Fruit fly (Drosophila melanogaster) whole organism, embryonic: ENCODE data around the gene NimB5.
A peak's percentile ranks its signal among the peaks of the same experiment; 100 is the strongest.

Source experiments
- ATbp ChIP-seq: fragments of 200-800 bp; sonication (Bioruptor generic); optimal IDR thresholded peaks from 2 replicates; lab custom pipeline; 2017; ENCODE audit warnings: missing biosample characterization, mild to moderate bottlenecking, missing genetic modification characterization, missing genetic modification reagents
- Antp ChIP-seq: fragments of 200-800 bp; sonication (Bioruptor generic); optimal IDR thresholded peaks from 3 replicates; lab custom pipeline; 2016; ENCODE audit warnings: missing biosample characterization, missing genetic modification characterization
- CG1024 ChIP-seq: fragments of 200-800 bp; sonication (Bioruptor generic); IDR thresholded peaks from 2 replicates; pipeline ENCODE4 v1.3.6; 2022; ENCODE audit warnings: missing biosample characterization, missing genetic modification characterization
- CG13296 ChIP-seq: fragments of 200-800 bp; sonication (Bioruptor generic); optimal IDR thresholded peaks from 3 replicates; lab custom pipeline; 2018; ENCODE audit warnings: missing biosample characterization, mild to moderate bottlenecking, missing genetic modification characterization
- CG14710 ChIP-seq: fragments of 200-800 bp; sonication (Bioruptor generic); optimal IDR thresholded peaks from 3 replicates; lab custom pipeline; 2019; ENCODE audit warnings: missing biosample characterization, mild to moderate bottlenecking, missing genetic modification characterization, moderate library complexity
- CG14965 ChIP-seq: fragments of 200-800 bp; sonication (Bioruptor generic); optimal IDR thresholded peaks from 2 replicates; lab custom pipeline; 2016; ENCODE audit warnings: missing biosample characterization, missing genetic modification characterization, borderline replicate concordance
- CG1792 ChIP-seq: fragments of 200-800 bp; sonication (Bioruptor generic); optimal IDR thresholded peaks from 2 replicates; lab custom pipeline; 2016; ENCODE audit warnings: missing biosample characterization, missing genetic modification characterization
- CG2712 ChIP-seq: fragments of 200-800 bp; optimal IDR thresholded peaks from 3 replicates; lab custom pipeline; 2019; ENCODE audit warnings: missing biosample characterization, mild to moderate bottlenecking, missing genetic modification characterization, moderate library complexity
- CG33213 ChIP-seq: fragments of 200-800 bp; sonication (Bioruptor generic); optimal IDR thresholded peaks from 3 replicates; lab custom pipeline; 2016; ENCODE audit warnings: missing biosample characterization, missing genetic modification characterization
- CG3407 ChIP-seq: fragments of 200-800 bp; sonication (Bioruptor generic); optimal IDR thresholded peaks from 2 replicates; lab custom pipeline; 2018; ENCODE audit warnings: missing biosample characterization, mild to moderate bottlenecking, missing genetic modification characterization
- CG4282 ChIP-seq: fragments of 200-800 bp; sonication (Bioruptor generic); optimal IDR thresholded peaks from 2 replicates; lab custom pipeline; 2016; ENCODE audit warnings: missing biosample characterization, missing genetic modification characterization
- CG5180 ChIP-seq: fragments of 200-800 bp; sonication (Bioruptor generic); optimal IDR thresholded peaks from 3 replicates; lab custom pipeline; 2017; ENCODE audit warnings: missing biosample characterization, missing genetic modification characterization, mild to moderate bottlenecking, moderate library complexity, missing genetic modification reagents
- CG6254 ChIP-seq: fragments of 200-800 bp; sonication (Bioruptor generic); optimal IDR thresholded peaks from 3 replicates; lab custom pipeline; 2017; ENCODE audit warnings: mild to moderate bottlenecking, missing biosample characterization, missing genetic modification reagents, missing genetic modification characterization
- CG6654 ChIP-seq: fragments of 200-800 bp; sonication (Bioruptor generic); optimal IDR thresholded peaks from 2 replicates; lab custom pipeline; 2017; ENCODE audit warnings: missing biosample characterization, mild to moderate bottlenecking, missing genetic modification characterization
- CG7556 ChIP-seq: fragments of 200-800 bp; sonication (Bioruptor generic); optimal IDR thresholded peaks from 2 replicates; lab custom pipeline; 2017; ENCODE audit warnings: missing biosample characterization, mild to moderate bottlenecking, missing genetic modification characterization
- CG7786 ChIP-seq: fragments of 200-800 bp; sonication (Bioruptor generic); optimal IDR thresholded peaks from 2 replicates; lab custom pipeline; 2016; ENCODE audit warnings: missing biosample characterization, missing genetic modification characterization
- CG7987 ChIP-seq: fragments of 200-800 bp; sonication (Bioruptor generic); optimal IDR thresholded peaks from 2 replicates; lab custom pipeline; 2018; ENCODE audit warnings: missing biosample characterization, mild to moderate bottlenecking, missing genetic modification characterization, moderate library complexity
- CG8944 ChIP-seq: fragments of 200-800 bp; sonication (Bioruptor generic); optimal IDR thresholded peaks from 3 replicates; lab custom pipeline; 2016; ENCODE audit warnings: missing biosample characterization, missing genetic modification characterization
- CTCF ChIP-seq: fragments of 200-800 bp; sonication (Bioruptor generic); optimal IDR thresholded peaks from 2 replicates; lab custom pipeline; 2017; ENCODE audit warnings: missing biosample characterization, mild to moderate bottlenecking, missing genetic modification characterization, moderate library complexity
- Camta ChIP-seq: fragments of 200-800 bp; sonication (Bioruptor generic); optimal IDR thresholded peaks from 2 replicates; lab custom pipeline; 2016; ENCODE audit warnings: missing biosample characterization, missing genetic modification characterization
- CkIIα-i1 ChIP-seq: fragments of 200-800 bp; sonication (Bioruptor generic); IDR thresholded peaks from 2 replicates; pipeline ENCODE4 v1.3.6; 2022; ENCODE audit warnings: missing biosample characterization, missing genetic modification characterization
- D ChIP-seq, 2 experiments: fragments of 200-800 bp in 1 of 2; fragments of >200 bp in 1 of 2; sonication (Bioruptor generic) in 1 of 2; optimal IDR thresholded peaks; 2 replicates in 1 of 2; 3 replicates in 1 of 2; lab custom pipeline; 2017; ENCODE audit warnings: mild to moderate bottlenecking in 1 of 2, missing biosample characterization in 1 of 2, missing genetic modification characterization in 1 of 2, missing genetic modification reagents in 1 of 2
- D19B ChIP-seq: fragments of 200-800 bp; sonication (Bioruptor generic); optimal IDR thresholded peaks from 2 replicates; lab custom pipeline; 2017; ENCODE audit warnings: missing biosample characterization, mild to moderate bottlenecking, missing genetic modification characterization
- Dek ChIP-seq: fragments of 200-800 bp; sonication (Bioruptor generic); optimal IDR thresholded peaks from 3 replicates; lab custom pipeline; 2019; ENCODE audit warnings: missing biosample characterization, mild to moderate bottlenecking, missing genetic modification characterization, moderate library complexity
- Med ChIP-seq: fragments of 200-800 bp; sonication (Bioruptor generic); peaks from one replicate; lab custom pipeline; 2016; ENCODE audit warnings: missing biosample characterization, missing genetic modification characterization, mild to moderate bottlenecking, inconsistent platforms, moderate library complexity
- Nf-YC ChIP-seq: fragments of 200-800 bp; optimal IDR thresholded peaks from 3 replicates; lab custom pipeline; 2019; ENCODE audit warnings: missing biosample characterization, mild to moderate bottlenecking, missing genetic modification characterization, moderate library complexity
- Rx ChIP-seq: fragments of 200-800 bp; sonication (Bioruptor generic); IDR thresholded peaks from 2 replicates; pipeline ENCODE4 v1.3.6; 2022; ENCODE audit warnings: missing biosample characterization, missing genetic modification characterization
- Trl ChIP-seq, 3 experiments: fragments of >200 bp in 2 of 3; fragments of 200-800 bp in 1 of 3; sonication (Bioruptor generic) in 1 of 3; optimal IDR thresholded peaks; 2 replicates in 1 of 3; 3 replicates in 2 of 3; lab custom pipeline; 2016 to 2017; ENCODE audit warnings: missing biosample characterization in 1 of 3, missing genetic modification characterization in 1 of 3
- abd-A ChIP-seq: fragments of 200-800 bp; sonication (Bioruptor generic); optimal IDR thresholded peaks from 3 replicates; lab custom pipeline; 2019; ENCODE audit warnings: missing biosample characterization, mild to moderate bottlenecking, missing genetic modification characterization, moderate library complexity
- cwo ChIP-seq: fragments of 200-800 bp; sonication (Bioruptor generic); optimal IDR thresholded peaks from 3 replicates; lab custom pipeline; 2017; ENCODE audit warnings: missing biosample characterization, missing genetic modification characterization, mild to moderate bottlenecking, moderate library complexity, missing genetic modification reagents
- esg ChIP-seq: fragments of 200-800 bp; sonication (Bioruptor generic); conservative IDR thresholded peaks from 2 replicates; pipeline ENCODE4 v1.3.6; 2022; ENCODE audit warnings: missing biosample characterization, missing genetic modification characterization
- eve ChIP-seq, 2 experiments: fragments of >200 bp; optimal IDR thresholded peaks; 2 replicates each; lab custom pipeline; 2017; ENCODE audit warnings: missing biosample characterization in 2 of 2, missing genetic modification characterization in 2 of 2
- ham ChIP-seq: fragments of 200-800 bp; sonication (Bioruptor generic); IDR thresholded peaks from 2 replicates; pipeline ENCODE4 v1.3.6; 2022; ENCODE audit warnings: missing biosample characterization, missing genetic modification characterization
- hb ChIP-seq: fragments of 200-800 bp; sonication (Bioruptor generic); IDR thresholded peaks from 3 replicates; pipeline ENCODE4 v1.3.6; 2022; ENCODE audit warnings: missing biosample characterization, missing genetic modification characterization; ENCODE audit not compliant: partially characterized antibody
- klu ChIP-seq: fragments of 200-800 bp; sonication (Bioruptor generic); IDR thresholded peaks from 2 replicates; pipeline ENCODE4 v1.3.6; 2022; ENCODE audit warnings: missing biosample characterization, missing genetic modification characterization
- lbe ChIP-seq: fragments of 200-800 bp; sonication (Bioruptor generic); optimal IDR thresholded peaks from 2 replicates; lab custom pipeline; 2016; ENCODE audit warnings: missing biosample characterization, mild to moderate bottlenecking, missing genetic modification characterization
- lilli ChIP-seq: fragments of 200-800 bp; sonication (Bioruptor generic); optimal IDR thresholded peaks from 3 replicates; lab custom pipeline; 2016; ENCODE audit warnings: missing biosample characterization, missing genetic modification characterization
- mam ChIP-seq: fragments of 200-800 bp; sonication (Bioruptor generic); optimal IDR thresholded peaks from 3 replicates; lab custom pipeline; 2016; ENCODE audit warnings: missing biosample characterization, missing genetic modification characterization
- onecut ChIP-seq: fragments of 200-800 bp; sonication (Bioruptor generic); IDR thresholded peaks from 2 replicates; pipeline ENCODE4 v1.3.6; 2022; ENCODE audit warnings: missing biosample characterization, missing genetic modification characterization
- org-1 ChIP-seq: fragments of 200-800 bp; sonication (Bioruptor generic); optimal IDR thresholded peaks from 2 replicates; lab custom pipeline; 2017; ENCODE audit warnings: missing biosample characterization, missing genetic modification characterization
- peb ChIP-seq: fragments of 200-800 bp; sonication (Bioruptor generic); IDR thresholded peaks from 2 replicates; pipeline ENCODE4 v1.3.6; 2022; ENCODE audit warnings: missing biosample characterization, missing genetic modification characterization
- pfk ChIP-seq: fragments of 200-800 bp; sonication (Bioruptor generic); optimal IDR thresholded peaks from 2 replicates; lab custom pipeline; 2018; ENCODE audit warnings: missing biosample characterization, mild to moderate bottlenecking, missing genetic modification characterization, moderate library complexity
- ranshi ChIP-seq: fragments of 200-800 bp; sonication (Bioruptor generic); IDR thresholded peaks from 2 replicates; pipeline ENCODE4 v1.3.6; 2022; ENCODE audit warnings: missing biosample characterization, missing genetic modification characterization
- row ChIP-seq: fragments of 200-800 bp; sonication (Bioruptor generic); IDR thresholded peaks from 3 replicates; pipeline ENCODE4 v1.3.6; 2022; ENCODE audit warnings: missing biosample characterization, missing genetic modification characterization
- shn ChIP-seq: fragments of 200-800 bp; sonication (Bioruptor generic); optimal IDR thresholded peaks from 3 replicates; lab custom pipeline; 2016; ENCODE audit warnings: missing biosample characterization, missing genetic modification characterization
- tio ChIP-seq: fragments of 200-800 bp; sonication (Bioruptor generic); optimal IDR thresholded peaks from 2 replicates; lab custom pipeline; 2017; ENCODE audit warnings: missing biosample characterization, missing genetic modification characterization, inconsistent platforms
- toy ChIP-seq: fragments of 200-800 bp; sonication (Bioruptor generic); IDR thresholded peaks from 2 replicates; pipeline ENCODE4 v1.3.6; 2022; ENCODE audit warnings: missing biosample characterization, missing genetic modification characterization
- yki ChIP-seq: fragments of >200 bp; optimal IDR thresholded peaks from 3 replicates; lab custom pipeline; 2018
- zen2 ChIP-seq: fragments of 200-800 bp; sonication (Bioruptor generic); IDR thresholded peaks from 3 replicates; pipeline ENCODE4 v1.3.6; 2022; ENCODE audit warnings: missing biosample characterization, missing genetic modification characterization; ENCODE audit not compliant: partially characterized antibody

The NimB5 gene

dm6 chr2L:14020875-14021643 lies 51.1 kb downstream of the NimB5 start (continued):
- peak; percentile 51; the same call in 1 of the 2 replicates for TF ChIP-seq Rx (GFP tag; lab: Robert Waterston, UW)
- no peak for TF ChIP-seq toy (GFP tag; lab: Robert Waterston, UW)
- TF ChIP-seq lbe (GFP tag; lab: Kevin White, UChicago) = no peak
- peak; percentile 61 for TF ChIP-seq ATbp (GFP tag; lab: Kevin White, UChicago)
- no peak for TF ChIP-seq CG8944
- TF ChIP-seq CG7786 (GFP tag; lab: Kevin White, UChicago) = no peak
- TF ChIP-seq Dek (tag; lab: Kevin White, UChicago) = peak; percentile 8
- TF ChIP-seq ham (GFP tag; lab: Robert Waterston, UW) = no peak
- no peak for TF ChIP-seq hb
- TF ChIP-seq onecut (GFP tag; lab: Robert Waterston, UW) = 0 out of 2 replicates have a peak, but pooled peaks have one; percentile 18
- no peak for TF ChIP-seq CG5180
- no peak for TF ChIP-seq D (optimal IDR thresholded peaks at IDR 0.05; lab: Kevin White, UChicago)
- peak; percentile 24 for TF ChIP-seq D (GFP tag; optimal IDR thresholded peaks at IDR 0.05; lab: Kevin White, UChicago)
- TF ChIP-seq CG3407 (GFP tag; lab: Kevin White, UChicago) = peak; percentile 0
- peak; percentile 61 for TF ChIP-seq ranshi
- no peak for TF ChIP-seq CG13296 (GFP tag; lab: Kevin White, UChicago)
- TF ChIP-seq CG7987 = no peak
- TF ChIP-seq cwo (GFP tag; lab: Kevin White, UChicago) = peak; percentile 37
- peak; percentile 9 for TF ChIP-seq shn (GFP tag; lab: Kevin White, UChicago)
- TF ChIP-seq CG4282 (GFP tag; lab: Kevin White, UChicago) = no peak
- peak; percentile 90 for TF ChIP-seq D19B (GFP tag; lab: Kevin White, UChicago)
- TF ChIP-seq klu (GFP tag; lab: Robert Waterston, UW) = no peak; the same call in 1 of the 2 replicates
- TF ChIP-seq Camta (GFP tag; lab: Kevin White, UChicago) = no peak
- TF ChIP-seq CG6254 (GFP tag; lab: Kevin White, UChicago) = no peak
- no peak for TF ChIP-seq CkIIα-i1 (GFP tag; lab: Robert Waterston, UW)
- TF ChIP-seq Nf-YC (tag; lab: Kevin White, UChicago) = peak; percentile 15
- no peak for TF ChIP-seq yki (lab: Kevin White, UChicago)
- no peak for TF ChIP-seq CG1024 (GFP tag; lab: Robert Waterston, UW)
- TF ChIP-seq lilli (GFP tag; lab: Kevin White, UChicago) = no peak
- no peak for TF ChIP-seq CTCF (GFP tag; lab: Kevin White, UChicago)
- peak; percentile 60 for TF ChIP-seq peb (GFP tag; lab: Robert Waterston, UW)
- no peak for TF ChIP-seq Trl (optimal IDR thresholded peaks at IDR 0.05; lab: Kevin White, UChicago)
- TF ChIP-seq Trl (GFP tag; optimal IDR thresholded peaks at IDR 0.05; lab: Kevin White, UChicago) = peak; percentile 6
- TF ChIP-seq Antp (GFP tag; lab: Kevin White, UChicago) = peak; percentile 33
- TF ChIP-seq CG14965 (GFP tag; lab: Kevin White, UChicago) = no peak
- TF ChIP-seq CG33213 = no peak
- TF ChIP-seq zen2 (GFP tag; lab: Robert Waterston, UW) = no peak
- TF ChIP-seq tio (GFP tag; lab: Kevin White, UChicago) = peak; percentile 39
- TF ChIP-seq pfk (GFP tag; lab: Kevin White, UChicago) = no peak
- TF ChIP-seq CG1792 (GFP tag; lab: Kevin White, UChicago) = no peak
- peak in 1 of 2 experiments; percentile 35 for TF ChIP-seq eve (GFP tag; optimal IDR thresholded peaks at IDR 0.05; lab: Kevin White, UChicago)
- no peak for TF ChIP-seq CG6654
- TF ChIP-seq row (GFP tag; lab: Robert Waterston, UW) = peak; percentile 78
- peak; percentile 88 for TF ChIP-seq Med (GFP tag; lab: Kevin White, UChicago)
- TF ChIP-seq mam (GFP tag; lab: Kevin White, UChicago) = peak; percentile 59
- peak; percentile 87 for TF ChIP-seq CG2712 (tag; lab: Kevin White, UChicago)
- peak; percentile 53 for TF ChIP-seq esg (GFP tag; lab: Robert Waterston, UW)
- TF ChIP-seq org-1 (GFP tag; lab: Kevin White, UChicago) = no peak
- TF ChIP-seq abd-A = no peak
- TF ChIP-seq CG7556 (GFP tag; lab: Kevin White, UChicago) = peak; percentile 91
- TF ChIP-seq CG14710 (tag; lab: Kevin White, UChicago) = peak; percentile 83
